Worm (Caenorhabditis elegans): ENCODE data around the gene F21C10.5.
A peak's percentile ranks its signal among the peaks of the same experiment; 100 is the strongest.

F21C10.5 gene

ce11 chrV:9175218-9175837 lies 49.9 kb downstream of the F21C10.5 start, which contains the start of gene spas-1 (continued):
- TF ChIP-seq fkh-3 (tag; optimal IDR thresholded peaks at IDR 0.05) (no peak), bed-2 (GFP tag; IDR thresholded peaks at IDR 0.05) (no peak), unc-62 (GFP tag; optimal IDR thresholded peaks at IDR 0.05) (no peak), chd-7 (tag; optimal IDR thresholded peaks at IDR 0.05) (no peak), lin-35 (GFP tag; optimal IDR thresholded peaks at IDR 0.05) (peak; percentile 23 to 96 (median 81)), nhr-120 (GFP tag; IDR thresholded peaks at IDR 0.05) (no peak), unc-130 (GFP tag; optimal IDR thresholded peaks at IDR 0.05) (no peak), gei-17 (GFP tag; optimal IDR thresholded peaks at IDR 0.05) (peak; percentile 19), T26A5.8 (tag; optimal IDR thresholded peaks at IDR 0.05) (no peak), ztf-18 (tag; optimal IDR thresholded peaks at IDR 0.05) (peak; percentile 98), hmg-1.2 (GFP tag; IDR thresholded peaks at IDR 0.05) (peak; percentile 29; the same call in 1 of the 2 replicates), madf-8 (GFP tag; conservative IDR thresholded peaks at IDR 0.05) (no peak; the same call in 1 of the 2 replicates), tbx-9 (tag; optimal IDR thresholded peaks at IDR 0.05; ENCODE audit: borderline replicate concordance) (no peak), nfyb-1 (GFP tag; IDR thresholded peaks at IDR 0.05) (peak; percentile 56; the same call in 1 of the 2 replicates), let-607 (tag; optimal IDR thresholded peaks at IDR 0.05) (peak in 1 of 2 experiments; percentile 47), hlh-12 (tag; optimal IDR thresholded peaks at IDR 0.05) (no peak), ets-4 (GFP tag; optimal IDR thresholded peaks at IDR 0.05) (no peak), egrh-3 (GFP tag; IDR thresholded peaks at IDR 0.05) (no peak), him-1 (tag; optimal IDR thresholded peaks at IDR 0.05) (peak; percentile 7), die-1 (tag; optimal IDR thresholded peaks at IDR 0.05) (peak; percentile 3), ceh-100 (GFP tag; IDR thresholded peaks at IDR 0.05) (peak; percentile 34; the same call in 1 of the 2 replicates), madf-3 (GFP tag; IDR thresholded peaks at IDR 0.05) (0 out of 2 replicates have a peak, but pooled peaks have one; percentile 5), Y67H2A.10 (GFP tag; conservative IDR thresholded peaks at IDR 0.05) (no peak), dox-1 (GFP tag; IDR thresholded peaks at IDR 0.05) (peak; percentile 85), lin-54 (GFP tag; optimal IDR thresholded peaks at IDR 0.05) (peak; percentile 97), K11D2.4 (GFP tag; IDR thresholded peaks at IDR 0.05) (peak; percentile 40; the same call in 1 of the 2 replicates), nfya-2 (GFP tag; IDR thresholded peaks at IDR 0.05) (no peak), F10E7.11 (tag; optimal IDR thresholded peaks at IDR 0.05) (no peak), F33H1.4 (GFP tag; IDR thresholded peaks at IDR 0.05) (peak; percentile 52), lin-40 (tag; optimal IDR thresholded peaks at IDR 0.05) (peak; percentile 86), zim-3 (tag; optimal IDR thresholded peaks at IDR 0.05) (no peak), ceh-27 (GFP tag; optimal IDR thresholded peaks at IDR 0.05) (peak; percentile 56), dpff-1 (tag; optimal IDR thresholded peaks at IDR 0.05) (no peak), ccch-3 (GFP tag; optimal IDR thresholded peaks at IDR 0.05) (no peak), ztf-6 (GFP tag; IDR thresholded peaks at IDR 0.05) (no peak), ekl-4 (GFP tag; IDR thresholded peaks at IDR 0.05) (peak; percentile 70; the same call in 1 of the 2 replicates), mcd-1 (GFP tag; IDR thresholded peaks at IDR 0.05) (peak; percentile 84), D2030.7 (GFP tag; IDR thresholded peaks at IDR 0.05) (no peak; the same call in 1 of the 2 replicates), ceh-58 (GFP tag; IDR thresholded peaks at IDR 0.05) (no peak), B0019.2 (GFP tag; conservative IDR thresholded peaks at IDR 0.05) (no peak), mel-28 (tag; optimal IDR thresholded peaks at IDR 0.05; ENCODE audit: borderline replicate concordance) (no peak), nfya-1 (tag; optimal IDR thresholded peaks at IDR 0.05; ENCODE audit: borderline replicate concordance, insufficient read depth) (no peak), somi-1 (GFP tag; optimal IDR thresholded peaks at IDR 0.05) (peak; percentile 25), rpc-1 (optimal IDR thresholded peaks at IDR 0.05) (no peak), rpc-1 (tag; optimal IDR thresholded peaks at IDR 0.05) (no peak), akir-1 (GFP tag; optimal IDR thresholded peaks at IDR 0.05) (no peak), F22D6.2 (tag; optimal IDR thresholded peaks at IDR 0.05) (peak; percentile 26), aptf-3 (GFP tag; IDR thresholded peaks at IDR 0.05) (no peak)

Measured in whole organism, young adult.